Worm (Caenorhabditis elegans): ENCODE measurements around the gene T04F3.5.

T04F3.5 gene

DNA sequence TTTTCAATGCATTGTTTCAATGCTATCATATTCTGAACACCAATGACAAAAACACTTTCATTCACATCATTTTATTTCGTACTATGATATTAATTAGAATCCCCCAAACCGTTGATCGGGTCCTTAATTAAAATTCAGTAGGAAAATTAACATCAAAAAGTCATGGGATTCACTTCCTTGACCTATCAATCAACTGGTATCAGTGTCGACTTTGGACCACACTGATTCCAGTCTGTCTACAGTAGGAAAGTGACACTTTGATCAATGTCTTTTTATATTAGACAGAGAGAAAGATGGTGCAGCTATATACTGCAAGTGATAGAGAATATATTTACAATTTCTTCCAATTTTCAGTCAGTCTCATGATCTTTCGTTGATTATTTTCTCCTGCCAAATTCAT, 35.9 kb downstream of the T04F3.5 start:
- no peak for TF ChIP-seq unc-62 (GFP tag; optimal IDR thresholded peaks at IDR 0.05)

DNA sequence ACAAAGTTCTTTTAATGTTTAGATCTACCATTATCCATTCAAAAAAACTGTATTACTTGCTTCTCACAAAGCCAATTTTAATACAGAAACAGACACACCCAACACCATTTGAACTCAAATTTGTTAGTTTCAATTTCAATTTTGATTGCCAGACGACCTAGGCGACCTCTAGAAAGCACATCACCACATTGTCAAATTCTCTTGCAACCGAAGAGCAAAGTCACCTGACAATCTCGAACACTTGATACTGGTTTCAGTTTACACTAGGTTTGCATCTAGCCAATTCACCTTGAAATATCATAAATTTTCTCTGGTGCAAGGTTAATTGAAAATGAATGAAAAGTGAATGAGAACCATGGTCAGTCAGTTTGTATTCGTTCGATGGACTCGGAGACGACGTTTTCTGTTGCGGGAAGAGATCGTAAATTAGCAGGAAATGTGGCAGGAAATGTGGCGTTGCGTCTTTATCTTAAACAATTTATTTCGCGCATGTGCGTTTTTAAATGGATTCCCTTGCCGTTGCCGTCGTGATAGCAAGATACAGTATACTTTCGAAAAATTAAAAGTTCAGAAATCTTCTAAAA, 36.9 kb downstream of the T04F3.5 start:
- TF ChIP-seq unc-62 (GFP tag; optimal IDR thresholded peaks at IDR 0.05) = no peak

DNA sequence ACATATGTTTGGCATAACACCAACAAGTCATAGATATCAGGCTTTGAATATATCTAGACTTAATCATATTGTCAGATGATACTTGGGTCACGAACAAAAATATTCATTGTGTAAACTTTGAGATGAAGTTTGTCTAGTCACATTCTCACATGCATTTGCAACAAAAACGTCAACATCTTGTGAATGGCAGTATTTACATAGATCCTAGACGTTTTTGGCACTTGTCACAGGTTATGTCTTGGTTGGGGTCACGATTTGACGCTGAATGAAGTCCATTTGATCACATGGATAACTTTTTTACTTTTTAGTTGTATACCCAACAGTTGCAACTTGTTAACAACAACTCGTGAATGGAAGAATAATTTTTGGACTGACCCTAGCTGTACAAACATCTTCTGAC, 37.8 kb downstream of the T04F3.5 start:
- TF ChIP-seq unc-62 (GFP tag; optimal IDR thresholded peaks at IDR 0.05) = no peak

DNA sequence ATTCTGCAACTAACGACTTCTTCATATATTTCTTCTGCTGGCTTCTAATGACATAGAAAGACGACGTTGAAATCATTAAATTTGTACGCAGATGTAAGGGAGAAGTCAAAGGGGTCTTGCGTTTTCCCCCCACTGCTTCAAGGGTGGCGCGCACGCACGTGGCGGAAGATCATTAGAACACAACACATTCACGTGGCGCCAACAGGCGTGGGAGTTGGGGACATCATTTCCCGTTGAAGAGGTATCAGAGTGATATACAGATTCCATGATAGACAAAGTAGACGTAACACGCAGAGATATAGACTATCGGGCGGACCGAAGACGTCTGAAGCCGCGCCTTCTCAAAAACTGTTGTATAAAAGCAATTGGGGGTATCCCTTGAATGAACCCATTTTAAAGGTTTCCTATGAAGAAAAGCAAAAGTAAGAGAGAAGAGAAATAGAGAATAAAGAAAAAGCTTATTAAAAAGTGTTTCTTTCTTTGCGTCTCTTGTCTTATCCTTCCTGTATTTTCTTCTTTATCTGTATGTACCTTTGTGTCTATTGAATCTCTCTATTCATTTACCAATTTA, 38.9 kb downstream of the T04F3.5 start:
- no peak for TF ChIP-seq unc-62 (GFP tag; optimal IDR thresholded peaks at IDR 0.05)

DNA sequence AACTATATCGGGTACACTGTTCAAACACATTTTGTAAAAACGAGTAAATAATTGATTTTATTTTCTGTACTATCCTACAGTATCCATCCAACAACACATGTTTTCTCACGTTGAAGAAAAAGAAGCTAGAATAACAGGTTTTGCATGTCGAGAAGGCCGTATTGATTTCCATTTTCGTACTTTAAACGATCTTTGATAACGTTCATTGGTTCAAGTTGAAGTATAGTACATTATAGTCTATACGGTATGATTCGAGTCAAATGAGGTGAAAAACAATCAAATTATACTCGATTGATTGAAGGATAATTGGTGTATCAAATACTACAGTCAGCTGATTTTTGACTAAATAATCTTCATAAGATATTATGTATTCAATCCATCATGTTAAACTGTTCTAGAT, 40.0 kb downstream of the T04F3.5 start:
- no peak for TF ChIP-seq unc-62 (GFP tag; optimal IDR thresholded peaks at IDR 0.05)

DNA sequence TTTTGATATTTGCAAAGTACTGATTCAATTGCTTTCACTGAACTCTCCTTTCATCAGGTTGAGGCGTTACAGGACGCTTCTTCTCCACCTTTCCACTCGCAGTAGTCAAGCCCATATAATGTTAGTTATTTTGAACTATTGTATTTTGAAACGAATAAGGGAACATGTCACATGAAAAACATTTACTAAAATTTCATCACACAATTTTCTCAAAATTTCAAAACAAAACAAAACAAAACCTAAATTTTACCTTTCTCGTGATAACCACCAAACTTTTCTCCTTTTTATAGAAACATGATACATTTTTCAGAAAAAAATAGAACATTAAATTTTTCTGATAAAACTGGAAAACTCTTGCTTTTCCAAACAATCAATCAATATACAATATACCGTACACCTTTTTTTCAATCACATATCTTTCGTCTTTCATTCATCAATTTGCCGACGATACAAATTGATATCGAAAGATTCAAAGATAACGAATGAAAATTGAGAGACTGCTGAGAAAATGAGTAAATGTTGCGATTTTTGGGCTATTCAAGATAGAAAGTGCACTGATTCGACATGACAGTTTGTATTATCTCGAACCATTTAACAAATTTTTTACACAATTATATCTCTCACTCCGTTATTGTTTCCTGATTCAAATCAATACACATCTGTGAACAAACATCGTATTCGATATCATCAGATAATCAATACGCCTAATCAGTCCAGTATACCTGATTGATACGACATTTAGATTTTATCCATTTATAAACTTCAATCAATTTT, 40.8 kb downstream of the T04F3.5 start:
- TF ChIP-seq unc-62 (GFP tag; optimal IDR thresholded peaks at IDR 0.05) = no peak

DNA sequence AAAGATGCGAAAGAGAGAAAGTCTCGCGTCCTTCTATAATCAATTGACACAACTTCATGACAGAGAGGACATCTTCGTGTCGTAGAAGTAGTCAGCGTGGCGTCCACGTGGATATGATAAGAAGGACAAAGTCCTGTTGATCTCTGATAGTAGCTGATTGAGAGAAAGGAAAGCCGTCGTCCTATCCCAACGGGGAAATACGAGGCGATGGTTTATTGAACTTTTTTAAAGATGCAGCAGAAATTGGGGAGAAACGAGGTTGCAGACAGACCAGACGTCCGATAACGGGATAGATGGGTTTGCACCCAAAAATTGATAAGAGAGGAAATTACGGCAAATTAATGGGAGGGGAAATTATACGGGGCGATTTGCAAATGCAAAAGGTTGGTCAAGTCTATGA, 42.0 kb downstream of the T04F3.5 start:
- TF ChIP-seq unc-62 (GFP tag; optimal IDR thresholded peaks at IDR 0.05) = no peak

DNA sequence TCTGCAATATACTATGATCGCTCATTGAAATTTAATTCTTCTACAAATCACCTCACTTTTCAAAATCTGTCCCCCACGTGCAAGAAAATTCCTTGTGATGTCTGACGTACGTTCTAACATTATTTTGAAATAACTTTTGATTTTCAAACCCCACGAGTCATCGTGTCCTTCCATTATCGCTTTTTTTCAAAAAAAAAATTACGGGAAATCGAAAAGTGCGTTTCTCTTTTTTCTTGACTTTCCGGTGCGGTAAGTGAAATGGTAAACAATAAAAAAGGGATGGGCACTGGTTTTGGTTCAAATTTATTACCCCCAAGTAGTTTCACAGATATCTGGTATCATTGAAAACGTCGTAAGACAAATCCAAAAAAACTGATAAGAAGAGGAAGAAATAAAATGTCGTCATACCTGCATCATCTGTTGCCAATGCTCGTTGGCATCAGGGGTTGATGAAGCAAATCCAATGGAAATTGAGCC, 43.1 kb downstream of the T04F3.5 start:
- no peak for TF ChIP-seq unc-62 (GFP tag; optimal IDR thresholded peaks at IDR 0.05)

DNA sequence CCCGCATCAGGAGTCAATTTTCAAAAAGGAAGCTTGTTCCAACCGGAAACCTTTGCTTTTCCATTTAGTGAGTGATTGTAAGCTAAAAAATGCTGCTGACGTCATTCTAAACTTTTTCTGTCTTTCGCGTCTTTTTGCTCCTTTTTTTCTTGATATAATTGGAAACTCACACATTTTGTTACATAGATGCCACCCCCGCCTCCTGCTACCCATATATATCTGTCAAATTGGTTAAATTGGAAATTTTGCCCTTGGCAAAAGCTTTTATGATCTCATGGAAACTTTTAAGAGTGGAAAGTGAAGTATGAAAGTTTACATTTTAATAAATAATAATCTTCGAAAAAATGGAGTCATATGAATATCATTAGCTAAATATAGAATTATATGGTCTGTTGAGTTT, 49.5 kb downstream of the T04F3.5 start:
- TF ChIP-seq unc-62 (GFP tag; optimal IDR thresholded peaks at IDR 0.05) = no peak
